Worm (Caenorhabditis elegans) whole organism, L2 larva: ENCODE results near the gene ZK105.6.

Experiments
- R02D3.7 ChIP-seq: fragments of 150-350 bp; optimal IDR thresholded peaks from 2 replicates; lab custom pipeline; 2014; ENCODE audit warnings: missing biosample characterization, missing genetic modification characterization
- ama-1 ChIP-seq: fragments of 150-350 bp; optimal IDR thresholded peaks from 2 replicates; lab custom pipeline; 2018; ENCODE audit warnings: inconsistent platforms
- blmp-1 ChIP-seq: sonication (generic microtip); optimal IDR thresholded peaks from 2 replicates; lab custom pipeline; 2017; ENCODE audit warnings: missing genetic modification characterization, mild to moderate bottlenecking, missing compliant biosample characterization, antibody characterized with exemption, moderate library complexity; ENCODE audit not compliant: insufficient read depth
- dmd-4 ChIP-seq: sonication (generic microtip); optimal IDR thresholded peaks from 2 replicates; lab custom pipeline; 2017; ENCODE audit warnings: missing biosample characterization, missing genetic modification characterization
- egl-27 ChIP-seq: sonication (generic microtip); optimal IDR thresholded peaks from 3 replicates; lab custom pipeline; 2017; ENCODE audit warnings: missing biosample characterization, missing genetic modification reagents, missing genetic modification characterization
- elt-3 ChIP-seq: sonication (generic microtip); optimal IDR thresholded peaks from 2 replicates; lab custom pipeline; 2017; ENCODE audit warnings: missing biosample characterization, missing genetic modification characterization
- fos-1 ChIP-seq: fragments of 150-350 bp; optimal IDR thresholded peaks from 2 replicates; lab custom pipeline; 2014; ENCODE audit warnings: missing biosample characterization, missing genetic modification characterization
- lin-13 ChIP-seq: fragments of 150-350 bp; optimal IDR thresholded peaks from 2 replicates; lab custom pipeline; 2014; ENCODE audit warnings: missing biosample characterization, missing genetic modification reagents, missing genetic modification characterization
- mab-5 ChIP-seq: fragments of 150-350 bp; optimal IDR thresholded peaks from 2 replicates; lab custom pipeline; 2014; ENCODE audit warnings: missing biosample characterization, missing genetic modification characterization
- nhr-237 ChIP-seq: fragments of 150-350 bp; optimal IDR thresholded peaks from 2 replicates; lab custom pipeline; 2014; ENCODE audit warnings: missing biosample characterization, missing genetic modification characterization
- nhr-77 ChIP-seq: fragments of 150-350 bp; optimal IDR thresholded peaks from 2 replicates; lab custom pipeline; 2014; ENCODE audit warnings: missing biosample characterization, missing genetic modification characterization
- unc-55 ChIP-seq: fragments of 150-350 bp; sonication (generic microtip); optimal IDR thresholded peaks from 3 replicates; lab custom pipeline; 2014; ENCODE audit warnings: missing biosample characterization, missing genetic modification reagents, missing genetic modification characterization
- unc-62 ChIP-seq: fragments of 150-350 bp; optimal IDR thresholded peaks from 2 replicates; lab custom pipeline; 2014; ENCODE audit warnings: missing biosample characterization, missing genetic modification reagents, missing genetic modification characterization
- zag-1 ChIP-seq: fragments of 150-350 bp; optimal IDR thresholded peaks from 2 replicates; lab custom pipeline; 2014; ENCODE audit warnings: missing biosample characterization, missing genetic modification characterization

ce11 chrV:7690637-7691036, 33.2 kb downstream of the ZK105.6 start:
- TF ChIP-seq unc-62 = no peak
- TF ChIP-seq elt-3 (tag; lab: Kevin White, UChicago) = no peak
- TF ChIP-seq fos-1 = no peak
- TF ChIP-seq nhr-237 = no peak
- TF ChIP-seq lin-13 = no peak
- TF ChIP-seq nhr-77 = no peak
- no peak for TF ChIP-seq R02D3.7 (tag; lab: Kevin White, UChicago)
- no peak for TF ChIP-seq dmd-4 (tag; lab: Kevin White, UChicago)
- TF ChIP-seq ama-1 (lab: Kevin White, UChicago) = no peak
- TF ChIP-seq blmp-1 (tag; lab: Kevin White, UChicago) = no peak
- TF ChIP-seq unc-55 (GFP tag; lab: Kevin White, UChicago) = no peak
- TF ChIP-seq mab-5 (tag; lab: Kevin White, UChicago) = no peak
- no peak for TF ChIP-seq egl-27 (tag; lab: Kevin White, UChicago)
- TF ChIP-seq zag-1 (tag; lab: Kevin White, UChicago) = no peak
